Worm (Caenorhabditis elegans) whole organism, mixed stage, embryonic: ENCODE results near the gene F28A10.4.

Source experiments
- snpc-4 ChIP-seq: fragments of 150-350 bp; optimal IDR thresholded peaks from 2 replicates; lab custom pipeline; 2014; ENCODE audit warnings: missing biosample characterization, missing genetic modification characterization
- zip-8 ChIP-seq: fragments of 150-350 bp; optimal IDR thresholded peaks from 2 replicates; lab custom pipeline; 2014; ENCODE audit warnings: missing biosample characterization, missing genetic modification characterization

ce11 chrII:880666-881226, 36.7 kb downstream of the F28A10.4 start:
- TF ChIP-seq snpc-4 (tag; lab: Kevin White, UChicago) (no peak), zip-8 (tag; lab: Kevin White, UChicago) (no peak)
